Worm (Caenorhabditis elegans): ENCODE results near the gene Y6E2A.10.

DNA sequence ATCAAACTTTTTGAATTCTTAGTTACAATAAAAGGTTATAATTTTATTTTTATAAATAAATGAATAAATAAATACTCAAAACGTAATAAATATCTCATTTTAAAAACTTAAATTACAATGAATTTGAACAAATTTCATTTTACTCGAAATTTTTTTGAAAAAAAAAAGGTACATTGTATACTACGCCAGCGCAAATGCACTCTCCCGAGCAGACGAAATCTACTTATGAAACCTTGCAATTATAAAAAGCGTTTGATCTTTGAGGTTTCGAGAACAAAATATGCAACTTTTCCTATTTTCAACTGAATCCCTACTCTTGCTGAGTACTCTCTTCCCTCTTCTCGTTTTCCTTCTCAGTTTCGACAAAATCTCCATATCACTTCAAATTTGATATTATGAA is 42.7 kb downstream of the Y6E2A.10 start, which contains the start of gene nhr-197:
- TF ChIP-seq pqm-1 (tag; optimal IDR thresholded peaks at IDR 0.05) = no peak
- TF ChIP-seq elt-2 (tag; optimal IDR thresholded peaks at IDR 0.05) = no peak
- TF ChIP-seq efl-3 (GFP tag; optimal IDR thresholded peaks at IDR 0.05) = no peak
- no peak for TF ChIP-seq snpc-4 (tag; optimal IDR thresholded peaks at IDR 0.05)
- TF ChIP-seq ceh-8 (GFP tag; optimal IDR thresholded peaks at IDR 0.05) = no peak
- no peak for TF ChIP-seq lin-39 (tag; optimal IDR thresholded peaks at IDR 0.05)
